Worm (Caenorhabditis elegans): Measurements from ENCODE around the gene test-1.

The test-1 gene

ce11 chrIV:2133431-2133940 is 3.3 kb upstream of the test-1 start, which contains the start of gene C23H5.12:
C23H5.12 (plus strand) TSS chrIV:2133481.
- no peak for TF ChIP-seq ces-1 (GFP tag; optimal IDR thresholded peaks at IDR 0.05)
- TF ChIP-seq ham-2 (GFP tag; optimal IDR thresholded peaks at IDR 0.05): no peak
- no peak for TF ChIP-seq elt-1 (tag; optimal IDR thresholded peaks at IDR 0.05; ENCODE audit: borderline replicate concordance, insufficient read depth)
- no peak for TF ChIP-seq flh-1 (GFP tag; optimal IDR thresholded peaks at IDR 0.05)
- no peak for TF ChIP-seq hlh-1 (tag; optimal IDR thresholded peaks at IDR 0.05)
- TF ChIP-seq ceh-39 (tag; optimal IDR thresholded peaks at IDR 0.05): no peak
- TF ChIP-seq nhr-76 (tag; optimal IDR thresholded peaks at IDR 0.05): no peak
- no peak for TF ChIP-seq lin-13 (tag; optimal IDR thresholded peaks at IDR 0.05)
- no peak for TF ChIP-seq unc-62 (GFP tag; optimal IDR thresholded peaks at IDR 0.05)
- no peak for TF ChIP-seq mls-2 (tag; optimal IDR thresholded peaks at IDR 0.05)
- no peak for TF ChIP-seq ceh-43 (GFP tag; optimal IDR thresholded peaks at IDR 0.05)

- TF ChIP-seq ceh-43 (GFP tag; optimal IDR thresholded peaks at IDR 0.05) (no peak), nhr-237 (tag; optimal IDR thresholded peaks at IDR 0.05) (no peak), sptf-1 (tag; optimal IDR thresholded peaks at IDR 0.05) (no peak), tbx-8 (GFP tag; optimal IDR thresholded peaks at IDR 0.05) (no peak), zip-8 (tag; optimal IDR thresholded peaks at IDR 0.05) (peak; percentile 95)
Observed at ce11 chrIV:2137478-2137877, 727 bp downstream of the test-1 start.

ce11 chrIV:2140543-2140942 is 3.8 kb downstream of the test-1 start, which contains the start of gene C54E4.12:
C54E4.12 (minus strand) TSS chrIV:2140643.
- TF ChIP-seq elt-3 (tag; optimal IDR thresholded peaks at IDR 0.05) (no peak), mab-5 (tag; optimal IDR thresholded peaks at IDR 0.05) (no peak), ceh-39 (tag; optimal IDR thresholded peaks at IDR 0.05) (no peak)

ce11 chrIV:2142320-2142719 is 5.6 kb downstream of the test-1 start:
- TF ChIP-seq nhr-28 (tag; optimal IDR thresholded peaks at IDR 0.05) (no peak), unc-120 (tag; optimal IDR thresholded peaks at IDR 0.05; ENCODE audit: poor library complexity, severe bottlenecking) (no peak), ztf-11 (tag; optimal IDR thresholded peaks at IDR 0.05) (no peak), mep-1 (tag; optimal IDR thresholded peaks at IDR 0.05) (no peak), hlh-1 (tag; optimal IDR thresholded peaks at IDR 0.05) (no peak)

- TF ChIP-seq elt-1 (tag; optimal IDR thresholded peaks at IDR 0.05; ENCODE audit: borderline replicate concordance, insufficient read depth): peak; percentile 52
- TF ChIP-seq ceh-83 (GFP tag; optimal IDR thresholded peaks at IDR 0.05): no peak
Observed at ce11 chrIV:2149247-2149756, 12.6 kb downstream of the test-1 start, which contains the start of gene C54E4.5. C54E4.5 (minus strand) TSS chrIV:2149297.

DNA sequence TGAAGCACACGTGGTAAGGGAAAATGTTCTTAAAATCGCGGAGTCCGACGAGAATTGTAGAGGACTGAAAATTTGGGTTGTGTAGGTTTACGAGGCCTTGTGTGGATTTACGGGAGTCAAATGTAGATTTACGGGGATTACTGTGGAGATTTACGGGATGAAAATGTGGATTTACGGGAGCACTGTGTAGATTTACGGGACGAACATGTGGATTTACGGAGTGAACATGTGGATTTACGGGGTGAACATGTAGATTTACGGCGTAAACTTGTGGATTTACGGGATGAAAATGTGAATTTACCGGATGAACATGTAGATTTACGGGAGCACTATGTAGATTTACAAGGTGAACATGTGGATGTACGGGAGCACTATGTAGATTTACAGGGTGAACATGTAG is 19.5 kb downstream of the test-1 start:
- TF ChIP-seq sem-2 (GFP tag; optimal IDR thresholded peaks at IDR 0.05) (no peak), hlh-1 (tag; optimal IDR thresholded peaks at IDR 0.05) (no peak), zip-8 (tag; optimal IDR thresholded peaks at IDR 0.05) (no peak), sptf-1 (tag; optimal IDR thresholded peaks at IDR 0.05) (no peak), mls-2 (tag; optimal IDR thresholded peaks at IDR 0.05) (no peak), ztf-11 (tag; optimal IDR thresholded peaks at IDR 0.05) (no peak), ceh-39 (tag; optimal IDR thresholded peaks at IDR 0.05) (no peak), nhr-28 (tag; optimal IDR thresholded peaks at IDR 0.05) (no peak), mep-1 (tag; optimal IDR thresholded peaks at IDR 0.05) (no peak), lin-13 (tag; optimal IDR thresholded peaks at IDR 0.05) (no peak), ceh-83 (GFP tag; optimal IDR thresholded peaks at IDR 0.05) (no peak), nhr-2 (tag; optimal IDR thresholded peaks at IDR 0.05) (no peak), lsy-2 (tag; optimal IDR thresholded peaks at IDR 0.05) (no peak), lin-32 (GFP tag; optimal IDR thresholded peaks at IDR 0.05) (no peak), flh-1 (GFP tag; optimal IDR thresholded peaks at IDR 0.05) (no peak), tbx-8 (GFP tag; optimal IDR thresholded peaks at IDR 0.05) (no peak), nhr-76 (tag; optimal IDR thresholded peaks at IDR 0.05) (no peak), M03D4.4 (tag; optimal IDR thresholded peaks at IDR 0.05) (no peak), cnd-1 (tag; optimal IDR thresholded peaks at IDR 0.05) (no peak)

Measured in whole organism, mixed stage, embryonic.